Worm (Caenorhabditis elegans) whole organism, midembryonic: Measurements from ENCODE around the gene F42D1.4.
A peak's percentile ranks its signal among the peaks of the same experiment; 100 is the strongest.

ENCODE experiments used
- T22C8.4 ChIP-seq: fragments of 200-800 bp; sonication (Bioruptor generic); IDR thresholded peaks from 2 replicates; pipeline ENCODE4 v1.3.6; 2022; ENCODE audit warnings: missing genetic modification characterization, missing compliant biosample characterization
- cog-1 ChIP-seq: sonication (generic microtip); optimal IDR thresholded peaks from 2 replicates; lab custom pipeline; 2016; ENCODE audit warnings: missing genetic modification characterization, missing compliant biosample characterization
- flt-1 ChIP-seq: fragments of 200-800 bp; sonication (Bioruptor generic); IDR thresholded peaks from 2 replicates; pipeline ENCODE4 v1.3.6; 2022; ENCODE audit warnings: missing genetic modification characterization, missing compliant biosample characterization
- klf-2 ChIP-seq: fragments of 200-800 bp; sonication (Bioruptor generic); conservative IDR thresholded peaks from 2 replicates; pipeline ENCODE4 v1.3.6; 2022; ENCODE audit warnings: missing genetic modification reagents, missing genetic modification characterization, missing compliant biosample characterization
- med-1 ChIP-seq: sonication (generic microtip); optimal IDR thresholded peaks from 2 replicates; lab custom pipeline; 2017; ENCODE audit warnings: missing genetic modification characterization, mild to moderate bottlenecking, missing compliant biosample characterization, antibody characterized with exemption, missing genetic modification reagents; ENCODE audit not compliant: insufficient read depth
- ref-1 ChIP-seq: fragments of 200-800 bp; sonication (Bioruptor generic); conservative IDR thresholded peaks from 2 replicates; pipeline ENCODE4 v1.3.6; 2022; ENCODE audit warnings: missing genetic modification reagents, missing genetic modification characterization, missing compliant biosample characterization
- tab-1 ChIP-seq: fragments of 200-800 bp; sonication (Bioruptor generic); IDR thresholded peaks from 2 replicates; pipeline ENCODE4 v1.3.6; 2022; ENCODE audit warnings: missing genetic modification characterization, missing compliant biosample characterization
- ztf-23 ChIP-seq: fragments of 200-800 bp; sonication (Bioruptor generic); IDR thresholded peaks from 2 replicates; pipeline ENCODE4 v1.3.6; 2022; ENCODE audit warnings: missing genetic modification reagents, missing genetic modification characterization, missing compliant biosample characterization
- ztf-29 ChIP-seq: fragments of 200-800 bp; sonication (Bioruptor generic); IDR thresholded peaks from 2 replicates; pipeline ENCODE4 v1.3.6; 2022; ENCODE audit warnings: missing genetic modification reagents, missing genetic modification characterization, missing compliant biosample characterization

The F42D1.4 gene

DNA sequence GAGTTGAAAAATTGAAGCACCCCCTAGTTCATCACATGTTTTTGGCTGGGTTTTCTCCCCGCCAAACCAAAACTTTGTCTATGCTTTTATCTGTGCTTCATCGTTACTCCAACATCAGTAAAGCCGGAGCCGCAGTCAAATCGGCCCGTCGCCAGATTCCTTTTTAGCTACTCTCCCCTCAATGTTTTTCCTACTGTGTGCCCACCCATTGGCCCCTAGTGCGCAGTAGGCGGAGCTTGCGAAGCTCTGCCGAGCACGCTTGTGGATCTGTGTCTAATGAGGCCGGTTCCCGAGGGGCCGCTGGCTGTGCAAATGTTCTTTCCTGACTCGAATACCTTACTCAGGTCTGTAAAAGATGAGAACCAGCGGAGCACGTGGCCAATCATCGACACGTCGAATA is 30.7 kb upstream of the F42D1.4 start:
- no peak for TF ChIP-seq tab-1

DNA sequence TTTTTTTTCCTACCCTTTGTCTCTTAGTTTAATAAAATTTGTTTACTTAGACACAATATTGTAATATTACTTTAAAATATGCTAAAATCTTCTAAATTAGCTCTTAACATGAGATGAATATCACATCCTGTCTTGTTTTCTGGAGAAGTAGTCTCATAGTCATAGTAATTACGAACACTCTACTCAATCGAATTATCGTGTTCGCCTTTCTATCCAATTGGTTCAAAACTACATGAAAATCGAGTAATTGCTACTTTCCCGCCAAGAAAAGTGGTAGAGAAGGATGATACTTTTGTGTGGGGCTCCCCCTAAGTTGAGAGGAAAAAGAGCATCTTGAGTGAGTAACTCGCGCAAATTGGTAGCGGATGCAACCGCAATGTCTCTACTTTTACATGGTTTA is 28.9 kb upstream of the F42D1.4 start:
- no peak for TF ChIP-seq med-1 (GFP tag; lab: Kevin White, UChicago)
- no peak for TF ChIP-seq T22C8.4 (GFP tag; lab: Robert Waterston, UW)
- no peak for TF ChIP-seq klf-2
- no peak for TF ChIP-seq tab-1
- no peak for TF ChIP-seq ztf-23
- no peak for TF ChIP-seq flt-1
- no peak for TF ChIP-seq cog-1
- TF ChIP-seq ztf-29: no peak
- no peak for TF ChIP-seq ref-1 (GFP tag; lab: Robert Waterston, UW)

ce11 chrX:14780176-14780575 is 26.9 kb upstream of the F42D1.4 start:
- TF ChIP-seq cog-1: no peak

DNA sequence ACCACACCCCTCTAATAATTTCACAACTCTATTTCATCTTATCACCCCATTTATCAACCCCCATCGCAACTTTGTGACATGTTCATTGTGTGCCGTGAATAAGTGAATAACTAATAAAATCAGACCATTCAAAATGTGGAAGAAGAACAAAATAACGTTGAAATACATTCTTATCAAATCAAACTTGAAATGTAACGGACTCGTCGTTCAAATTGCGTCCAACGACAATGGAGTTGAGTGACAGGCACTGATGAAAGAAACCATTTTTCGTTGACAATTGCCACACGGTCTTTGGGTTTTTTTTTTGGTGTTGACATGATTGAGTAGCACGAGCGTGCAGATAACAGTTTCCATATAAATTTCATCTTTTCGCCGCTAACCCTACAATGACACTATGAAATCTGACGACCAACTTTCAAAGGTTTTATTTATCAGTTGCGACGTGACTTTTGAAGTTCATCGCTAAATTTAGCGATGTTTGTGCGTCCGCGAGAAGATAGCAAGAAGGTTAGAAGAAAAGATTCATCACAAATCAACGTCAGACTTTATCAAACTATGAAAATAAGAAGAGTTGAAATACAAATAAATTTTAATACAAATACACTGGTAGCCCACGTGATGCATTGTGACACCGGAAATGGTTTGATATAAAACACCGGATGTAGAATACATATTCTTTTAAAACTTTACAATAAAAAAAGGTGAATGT is 23.4 kb upstream of the F42D1.4 start:
- TF ChIP-seq ref-1 (GFP tag; lab: Robert Waterston, UW): no peak
- no peak for TF ChIP-seq flt-1
- no peak for TF ChIP-seq tab-1

- TF ChIP-seq ref-1 (GFP tag; lab: Robert Waterston, UW) (no peak), med-1 (GFP tag; lab: Kevin White, UChicago) (no peak), cog-1 (no peak), klf-2 (no peak), tab-1 (no peak), ztf-23 (no peak), flt-1 (no peak), ztf-29 (no peak), T22C8.4 (GFP tag; lab: Robert Waterston, UW) (no peak)
These were observed 20.0 kb upstream of the F42D1.4 start for ce11 chrX:14786821-14787556.

ce11 chrX:14787557-14787932 is 19.5 kb upstream of the F42D1.4 start:
- no peak for TF ChIP-seq tab-1
- no peak for TF ChIP-seq cog-1
- no peak for TF ChIP-seq ref-1 (GFP tag; lab: Robert Waterston, UW)
- no peak for TF ChIP-seq flt-1
- no peak for TF ChIP-seq ztf-29
- TF ChIP-seq T22C8.4 (GFP tag; lab: Robert Waterston, UW): no peak

DNA sequence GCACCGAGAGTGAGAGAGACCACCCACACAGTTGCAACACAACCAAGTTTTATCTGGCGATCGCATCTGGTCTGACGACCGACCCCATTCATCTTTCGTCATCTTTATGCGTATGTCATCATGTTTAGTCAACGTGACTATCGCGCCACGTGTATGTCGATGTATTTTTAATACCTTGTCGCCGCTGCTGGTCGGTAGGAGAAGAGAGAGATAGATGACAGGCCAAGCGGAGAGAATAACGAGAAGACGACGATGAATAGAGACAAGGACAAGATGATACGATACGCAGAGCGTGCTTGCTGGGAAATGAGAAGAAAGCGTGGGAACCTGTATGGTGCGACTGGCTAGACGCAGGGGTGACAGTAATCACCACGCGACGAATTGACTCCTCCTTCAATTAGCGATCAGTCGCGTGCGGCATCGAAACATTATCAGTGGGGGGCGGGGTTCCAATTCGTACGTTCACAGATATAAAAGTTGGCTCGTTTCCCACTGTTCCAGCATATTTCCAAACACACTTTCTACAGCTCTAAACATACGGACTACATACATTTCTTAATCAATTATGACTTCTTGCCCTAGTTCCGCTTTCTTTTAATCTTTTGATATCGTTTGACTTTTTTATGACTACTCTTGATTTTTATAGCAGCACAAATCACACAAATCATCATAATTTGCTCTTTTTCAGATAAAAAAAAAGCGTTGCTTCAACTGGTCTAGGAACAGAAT is 16.6 kb upstream of the F42D1.4 start, which contains the start of gene tatn-1:
TSS of gene tatn-1 (plus strand) at position 689 of the 729 bp plus-strand sequence.
- TF ChIP-seq ztf-29: no peak
- TF ChIP-seq klf-2: no peak
- peak; percentile 65 for TF ChIP-seq cog-1
- TF ChIP-seq ztf-23: no peak

DNA sequence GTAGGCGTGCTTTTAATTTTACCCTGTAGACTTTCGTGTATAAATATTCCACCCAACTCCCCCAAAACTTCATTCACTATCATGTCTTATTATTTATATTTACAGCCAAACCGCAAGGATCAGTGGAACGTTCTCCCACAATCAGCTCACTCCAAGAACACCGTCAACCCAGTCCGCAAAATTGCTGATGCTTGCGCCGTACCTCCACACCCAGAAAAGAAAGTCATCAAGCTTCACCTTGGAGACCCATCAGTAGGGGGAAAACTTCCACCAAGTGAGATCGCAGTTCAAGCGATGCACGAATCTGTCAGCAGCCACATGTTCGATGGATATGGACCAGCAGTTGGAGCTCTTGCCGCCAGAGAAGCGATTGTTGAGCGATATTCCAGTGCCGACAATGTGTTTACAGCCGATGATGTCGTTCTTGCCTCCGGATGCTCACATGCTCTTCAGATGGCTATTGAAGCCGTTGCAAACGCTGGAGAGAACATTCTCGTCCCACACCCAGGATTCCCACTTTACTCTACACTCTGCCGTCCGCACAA is 15.8 kb upstream of the F42D1.4 start:
- no peak for TF ChIP-seq klf-2
- TF ChIP-seq med-1 (GFP tag; lab: Kevin White, UChicago): no peak
- TF ChIP-seq tab-1: no peak
- no peak for TF ChIP-seq ztf-23
- TF ChIP-seq ztf-29: no peak
- no peak for TF ChIP-seq ref-1 (GFP tag; lab: Robert Waterston, UW)
- no peak for TF ChIP-seq flt-1
- TF ChIP-seq cog-1: no peak
- TF ChIP-seq T22C8.4 (GFP tag; lab: Robert Waterston, UW): no peak

DNA sequence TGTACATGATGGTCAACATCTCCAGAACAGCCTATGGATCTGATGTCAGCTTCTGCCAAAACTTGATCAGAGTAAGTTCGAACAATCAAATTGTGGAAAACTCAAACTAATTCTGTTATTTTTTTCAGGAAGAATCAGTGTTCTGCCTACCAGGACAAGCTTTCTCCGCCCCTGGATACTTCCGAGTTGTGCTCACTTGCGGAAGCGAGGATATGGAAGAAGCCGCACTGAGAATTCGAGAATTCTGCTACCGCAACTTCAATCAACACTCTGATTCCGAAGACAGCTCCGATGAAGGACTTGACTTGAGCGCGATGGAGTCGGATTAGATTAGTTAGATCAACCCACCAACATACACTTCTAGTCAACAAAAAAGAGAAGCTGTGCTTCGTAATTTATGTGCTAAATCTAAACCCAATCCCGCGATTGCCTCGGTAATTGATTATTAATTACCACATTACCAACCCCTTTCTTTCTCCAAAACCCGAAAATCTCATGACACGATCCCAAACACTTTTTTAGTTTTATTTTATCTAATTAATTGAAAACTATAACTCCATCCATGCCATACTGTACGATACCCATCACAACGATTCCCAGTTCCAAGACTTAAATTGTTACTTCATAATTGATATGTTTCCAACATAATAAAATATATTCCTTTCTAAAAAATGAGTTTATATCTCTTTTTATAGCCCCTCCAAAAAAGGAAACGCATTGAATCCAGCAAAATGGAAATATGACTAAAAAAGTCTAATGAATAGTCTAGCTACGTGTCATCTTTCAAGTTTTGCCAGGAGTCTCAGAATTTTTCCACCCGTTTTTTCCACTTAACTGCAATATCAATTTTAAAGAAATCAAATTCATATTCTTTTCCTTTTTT is 14.5 kb upstream of the F42D1.4 start:
- TF ChIP-seq med-1 (GFP tag; lab: Kevin White, UChicago) (no peak), tab-1 (no peak), ztf-23 (no peak), flt-1 (no peak), ztf-29 (no peak), cog-1 (no peak), klf-2 (no peak), T22C8.4 (GFP tag; lab: Robert Waterston, UW) (no peak), ref-1 (GFP tag; lab: Robert Waterston, UW) (no peak)

DNA sequence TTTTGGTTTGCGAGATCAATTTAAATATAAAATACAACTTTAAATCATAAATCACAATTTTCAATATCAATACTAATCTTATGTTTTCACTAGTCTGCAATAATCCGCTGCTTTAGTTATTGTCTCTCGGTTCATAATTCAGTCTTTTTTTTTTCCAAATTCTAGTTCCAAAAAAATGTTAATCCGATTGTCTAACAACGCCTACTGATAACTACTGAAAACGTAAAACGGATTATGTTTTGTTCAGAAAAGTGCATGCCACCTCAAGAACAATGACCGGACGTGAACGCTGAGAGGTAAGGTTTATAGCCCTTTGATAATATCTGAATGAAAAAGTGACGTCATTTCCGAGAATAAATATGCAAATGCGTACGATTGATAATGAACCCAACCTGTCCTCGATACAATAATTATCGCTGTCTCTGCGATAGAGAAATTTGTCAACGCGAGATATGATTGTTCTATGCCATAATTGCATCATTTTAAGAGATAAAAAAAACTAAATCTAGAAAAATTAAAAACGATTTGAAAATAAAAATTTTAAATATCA is 13.8 kb upstream of the F42D1.4 start, which contains the start of gene sprr-2:
TSS of gene sprr-2 (plus strand) at position 248 of the 550 bp plus-strand sequence.
- TF ChIP-seq T22C8.4 (GFP tag; lab: Robert Waterston, UW) (no peak), med-1 (GFP tag; lab: Kevin White, UChicago) (no peak), ref-1 (GFP tag; lab: Robert Waterston, UW) (no peak), tab-1 (no peak)
